Worm (Caenorhabditis elegans): Measurements from ENCODE around the gene F08H9.3.

The F08H9.3 gene

ce11 chrV:14506713-14507675, 43.9 kb upstream of the F08H9.3 start:
- TF ChIP-seq elt-2 (tag; optimal IDR thresholded peaks at IDR 0.05) (peak; percentile 3), sox-4 (tag; optimal IDR thresholded peaks at IDR 0.05) (no peak), lin-11 (tag; optimal IDR thresholded peaks at IDR 0.05) (no peak), unc-55 (GFP tag; optimal IDR thresholded peaks at IDR 0.05) (peak; percentile 6), rnt-1 (tag; optimal IDR thresholded peaks at IDR 0.05) (peak; percentile 22)

ce11 chrV:14505745-14506214, 42.6 kb upstream of the F08H9.3 start:
- TF ChIP-seq dve-1 (tag; optimal IDR thresholded peaks at IDR 0.05) (no peak), ceh-45 (GFP tag; IDR thresholded peaks at IDR 0.05) (no peak), ztf-16 (tag; optimal IDR thresholded peaks at IDR 0.05) (no peak), syd-9 (tag; optimal IDR thresholded peaks at IDR 0.05) (peak; percentile 11), ceh-48 (tag; optimal IDR thresholded peaks at IDR 0.05) (no peak), rnt-1 (tag; optimal IDR thresholded peaks at IDR 0.05) (peak; percentile 45), K02D7.2 (tag; optimal IDR thresholded peaks at IDR 0.05) (no peak), pag-3 (tag; optimal IDR thresholded peaks at IDR 0.05; ENCODE audit: borderline replicate concordance) (no peak), F13H6.1 (tag; optimal IDR thresholded peaks at IDR 0.05) (no peak), npax-4 (tag; optimal IDR thresholded peaks at IDR 0.05) (no peak), ets-4 (tag; optimal IDR thresholded peaks at IDR 0.05) (no peak), tbx-7 (tag; optimal IDR thresholded peaks at IDR 0.05) (no peak), ceh-31 (tag; optimal IDR thresholded peaks at IDR 0.05) (peak; percentile 10), tbx-2 (tag; optimal IDR thresholded peaks at IDR 0.05) (no peak), nhr-11 (tag; optimal IDR thresholded peaks at IDR 0.05) (no peak), pha-2 (tag; optimal IDR thresholded peaks at IDR 0.05) (no peak), sox-2 (GFP tag; IDR thresholded peaks at IDR 0.05) (no peak), ceh-14 (tag; optimal IDR thresholded peaks at IDR 0.05) (no peak), unc-3 (GFP tag; conservative IDR thresholded peaks at IDR 0.05) (no peak), unc-3 (tag; optimal IDR thresholded peaks at IDR 0.05) (no peak), ceh-19 (GFP tag; optimal IDR thresholded peaks at IDR 0.05) (no peak), odd-2 (tag; optimal IDR thresholded peaks at IDR 0.05) (no peak), zip-5 (tag; optimal IDR thresholded peaks at IDR 0.05) (no peak), T23F11.4 (GFP tag; optimal IDR thresholded peaks at IDR 0.05) (no peak), C08G9.2 (tag; optimal IDR thresholded peaks at IDR 0.05) (peak; percentile 16), elt-2 (tag; optimal IDR thresholded peaks at IDR 0.05) (peak; percentile 97), fkh-6 (tag; optimal IDR thresholded peaks at IDR 0.05) (no peak), fax-1 (tag; optimal IDR thresholded peaks at IDR 0.05) (no peak), dmd-4 (tag; optimal IDR thresholded peaks at IDR 0.05; ENCODE audit: borderline replicate concordance) (no peak), C38D4.7 (GFP tag; optimal IDR thresholded peaks at IDR 0.05) (no peak), K09A11.1 (tag; optimal IDR thresholded peaks at IDR 0.05; ENCODE audit: insufficient read depth) (no peak), ama-1 (optimal IDR thresholded peaks at IDR 0.05) (no peak), ceh-24 (tag; optimal IDR thresholded peaks at IDR 0.05) (no peak), unc-86 (tag; optimal IDR thresholded peaks at IDR 0.05) (no peak), pqm-1 (tag; optimal IDR thresholded peaks at IDR 0.05) (no peak), ttx-3 (tag; optimal IDR thresholded peaks at IDR 0.05) (no peak), ref-2 (tag; optimal IDR thresholded peaks at IDR 0.05) (peak; percentile 79), fkh-10 (GFP tag; optimal IDR thresholded peaks at IDR 0.05) (no peak)

Data from whole organism, late embryonic.